Worm (Caenorhabditis elegans): ENCODE measurements around the gene dos-1.

- TF ChIP-seq fos-1 (tag; optimal IDR thresholded peaks at IDR 0.05) (no peak), lin-39 (tag; optimal IDR thresholded peaks at IDR 0.05) (no peak), skn-1 (tag; optimal IDR thresholded peaks at IDR 0.05) (no peak), snpc-4 (tag; optimal IDR thresholded peaks at IDR 0.05) (no peak), blmp-1 (tag; optimal IDR thresholded peaks at IDR 0.05) (no peak), nhr-12 (tag; optimal IDR thresholded peaks at IDR 0.05) (no peak), lin-13 (GFP tag; optimal IDR thresholded peaks at IDR 0.05) (no peak), nhr-28 (tag; optimal IDR thresholded peaks at IDR 0.05) (no peak), ztf-11 (tag; optimal IDR thresholded peaks at IDR 0.05) (no peak)
Measured at ce11 chrIII:9152950-9153349, 49.2 kb downstream of the dos-1 start.
